Fruit fly (Drosophila melanogaster): ENCODE measurements around the gene ush.

Gene ush

dm6 chr2L:542338-542967, 66.4 kb downstream of the ush start, which contains the start of gene lwr (continued):
- TF ChIP-seq CG30020 (tag; optimal IDR thresholded peaks at IDR 0.05) (peak; percentile 38), nerfin-1 (tag; optimal IDR thresholded peaks at IDR 0.05) (peak; percentile 59), CG10274 (GFP tag; optimal IDR thresholded peaks at IDR 0.05) (no peak), CG8924 (tag; optimal IDR thresholded peaks at IDR 0.05) (no peak), Aef1 (GFP tag; IDR thresholded peaks at IDR 0.05) (no peak), salm (tag; optimal IDR thresholded peaks at IDR 0.05) (no peak), Rfx (GFP tag; IDR thresholded peaks at IDR 0.05) (no peak), usp (GFP tag; optimal IDR thresholded peaks at IDR 0.05) (no peak), oc (tag; optimal IDR thresholded peaks at IDR 0.05) (no peak), CG3838 (GFP tag; optimal IDR thresholded peaks at IDR 0.05) (no peak), CG17328 (GFP tag; IDR thresholded peaks at IDR 0.05) (no peak), CTCF (GFP tag; optimal IDR thresholded peaks at IDR 0.05) (no peak), HLHmδ (GFP tag; optimal IDR thresholded peaks at IDR 0.05) (no peak), tup (GFP tag; optimal IDR thresholded peaks at IDR 0.05) (no peak), cg (GFP tag; optimal IDR thresholded peaks at IDR 0.05) (peak; percentile 71), unc-4 (GFP tag; IDR thresholded peaks at IDR 0.05; ENCODE audit: partially characterized antibody) (peak; percentile 65), CG9876 (GFP tag; optimal IDR thresholded peaks at IDR 0.05) (no peak), E2f2 (GFP tag; IDR thresholded peaks at IDR 0.05) (peak; percentile 75), CG42726 (GFP tag; IDR thresholded peaks at IDR 0.05; ENCODE audit: partially characterized antibody) (peak; percentile 47; the same call in 1 of the 2 replicates), MESR4 (GFP tag; optimal IDR thresholded peaks at IDR 0.05) (peak; percentile 80), slou (GFP tag; optimal IDR thresholded peaks at IDR 0.05) (no peak), CG14050 (GFP tag; IDR thresholded peaks at IDR 0.05) (no peak), CG4730 (GFP tag; IDR thresholded peaks at IDR 0.05) (no peak), Lpt (GFP tag; optimal IDR thresholded peaks at IDR 0.05) (no peak), ind (GFP tag; optimal IDR thresholded peaks at IDR 0.05) (no peak), lola (GFP tag; optimal IDR thresholded peaks at IDR 0.05) (no peak), gro (GFP tag; optimal IDR thresholded peaks at IDR 0.05) (no peak), Fer3 (tag; optimal IDR thresholded peaks at IDR 0.05) (no peak), grn (GFP tag; optimal IDR thresholded peaks at IDR 0.05) (no peak), D (optimal IDR thresholded peaks at IDR 0.05) (no peak), D (GFP tag; optimal IDR thresholded peaks at IDR 0.05) (no peak), CG14860 (GFP tag; IDR thresholded peaks at IDR 0.05; ENCODE audit: partially characterized antibody) (no peak; the same call in 2 of the 3 replicates), ssp (GFP tag; IDR thresholded peaks at IDR 0.05) (no peak), CG33557 (GFP tag; optimal IDR thresholded peaks at IDR 0.05) (no peak), Fer2 (tag; optimal IDR thresholded peaks at IDR 0.05) (no peak), CG17361 (GFP tag; IDR thresholded peaks at IDR 0.05) (no peak), emc (GFP tag; optimal IDR thresholded peaks at IDR 0.05) (no peak), CG4707 (GFP tag; optimal IDR thresholded peaks at IDR 0.05) (no peak), CG1024 (GFP tag; IDR thresholded peaks at IDR 0.05) (no peak), CG12744 (GFP tag; optimal IDR thresholded peaks at IDR 0.05) (no peak), Oaz (GFP tag; IDR thresholded peaks at IDR 0.05) (no peak), CG8359 (GFP tag; optimal IDR thresholded peaks at IDR 0.05; ENCODE audit: borderline replicate concordance) (no peak), CG18599 (GFP tag; optimal IDR thresholded peaks at IDR 0.05) (no peak), ro (GFP tag; IDR thresholded peaks at IDR 0.05) (no peak), eyg (GFP tag; optimal IDR thresholded peaks at IDR 0.05) (no peak), Elba2 (GFP tag; optimal IDR thresholded peaks at IDR 0.05) (no peak), hb (GFP tag; IDR thresholded peaks at IDR 0.05; ENCODE audit: partially characterized antibody) (no peak), YL-1 (GFP tag; optimal IDR thresholded peaks at IDR 0.05) (peak; percentile 83), CG6272 (GFP tag; IDR thresholded peaks at IDR 0.05) (no peak), Dip2 (GFP tag; IDR thresholded peaks at IDR 0.05) (no peak), fd64A (GFP tag; optimal IDR thresholded peaks at IDR 0.05) (no peak)

All from whole organism, embryonic.